Fruit fly (Drosophila melanogaster) whole organism, embryonic: ENCODE measurements around the gene Cpr.
A peak's percentile ranks its signal among the peaks of the same experiment; 100 is the strongest.

Experiments
- Antp ChIP-seq: fragments of 200-800 bp; sonication (Bioruptor generic); optimal IDR thresholded peaks from 3 replicates; lab custom pipeline; 2016; ENCODE audit warnings: missing biosample characterization, missing genetic modification characterization
- Asciz ChIP-seq: fragments of 200-800 bp; sonication (Bioruptor generic); optimal IDR thresholded peaks from 2 replicates; lab custom pipeline; 2017; ENCODE audit warnings: missing biosample characterization, mild to moderate bottlenecking, missing genetic modification characterization, missing genetic modification reagents
- B-H2 ChIP-seq: fragments of 200-800 bp; sonication (Bioruptor generic); optimal IDR thresholded peaks from 2 replicates; lab custom pipeline; 2018; ENCODE audit warnings: missing biosample characterization, mild to moderate bottlenecking, missing genetic modification characterization
- CG10209 ChIP-seq: fragments of 200-800 bp; sonication (Bioruptor generic); optimal IDR thresholded peaks from 3 replicates; lab custom pipeline; 2017; ENCODE audit warnings: missing biosample characterization, mild to moderate bottlenecking, missing genetic modification characterization, missing genetic modification reagents
- CG10959 ChIP-seq: fragments of 200-800 bp; sonication (Bioruptor generic); IDR thresholded peaks from 2 replicates; pipeline ENCODE4 v1.3.6; 2022; ENCODE audit warnings: missing biosample characterization, missing genetic modification characterization
- CG12391 ChIP-seq: fragments of 200-800 bp; sonication (Bioruptor generic); optimal IDR thresholded peaks from 3 replicates; lab custom pipeline; 2018; ENCODE audit warnings: missing biosample characterization, mild to moderate bottlenecking, missing genetic modification characterization, moderate library complexity
- CG15269 ChIP-seq: fragments of 200-800 bp; sonication (Bioruptor generic); optimal IDR thresholded peaks from 2 replicates; lab custom pipeline; 2018; ENCODE audit warnings: missing biosample characterization, mild to moderate bottlenecking, missing genetic modification characterization, moderate library complexity
- CG17359 ChIP-seq: fragments of 200-800 bp; sonication (Bioruptor generic); optimal IDR thresholded peaks from 3 replicates; lab custom pipeline; 2018; ENCODE audit warnings: missing biosample characterization, mild to moderate bottlenecking, missing genetic modification characterization, moderate library complexity
- CG17912 ChIP-seq: fragments of 200-800 bp; sonication (Bioruptor generic); optimal IDR thresholded peaks from 2 replicates; lab custom pipeline; 2018; ENCODE audit warnings: missing biosample characterization, mild to moderate bottlenecking, missing genetic modification characterization
- CG3065 ChIP-seq: fragments of 200-800 bp; sonication (Bioruptor generic); optimal IDR thresholded peaks from 2 replicates; lab custom pipeline; 2016; ENCODE audit warnings: missing biosample characterization, missing genetic modification characterization
- CG4854 ChIP-seq: fragments of 200-800 bp; sonication (Bioruptor generic); optimal IDR thresholded peaks from 2 replicates; lab custom pipeline; 2016; ENCODE audit warnings: missing biosample characterization, missing genetic modification characterization, inconsistent platforms
- CG5245 ChIP-seq: fragments of 200-800 bp; sonication (Bioruptor generic); optimal IDR thresholded peaks from 3 replicates; lab custom pipeline; 2016; ENCODE audit warnings: missing biosample characterization, missing genetic modification characterization
- CG6689 ChIP-seq: fragments of 200-800 bp; sonication (Bioruptor generic); IDR thresholded peaks from 2 replicates; pipeline ENCODE4 v1.3.6; 2022; ENCODE audit warnings: missing biosample characterization, missing genetic modification characterization
- CG8290 ChIP-seq, 3 experiments: fragments of 200-800 bp; sonication (Bioruptor generic); optimal IDR thresholded peaks; 2 replicates each; lab custom pipeline; 2016 to 2019; ENCODE audit warnings: missing biosample characterization in 3 of 3, missing genetic modification characterization in 3 of 3, mild to moderate bottlenecking in 2 of 3, moderate library complexity in 1 of 3
- CG8478 ChIP-seq: fragments of >200 bp; optimal IDR thresholded peaks from 2 replicates; lab custom pipeline; 2018
- CG9727 ChIP-seq: fragments of 200-800 bp; sonication (Bioruptor generic); optimal IDR thresholded peaks from 3 replicates; lab custom pipeline; 2017; ENCODE audit warnings: missing biosample characterization, mild to moderate bottlenecking, missing genetic modification characterization
- Camta ChIP-seq: fragments of 200-800 bp; sonication (Bioruptor generic); optimal IDR thresholded peaks from 2 replicates; lab custom pipeline; 2016; ENCODE audit warnings: missing biosample characterization, missing genetic modification characterization
- E2f2 ChIP-seq: fragments of 200-800 bp; sonication (Bioruptor generic); IDR thresholded peaks from 2 replicates; pipeline ENCODE4 v1.3.6; 2022; ENCODE audit warnings: missing biosample characterization, missing genetic modification characterization
- Eip74EF ChIP-seq, 2 experiments: fragments of 200-800 bp in 1 of 2; fragments of >200 bp in 1 of 2; sonication (Bioruptor generic) in 1 of 2; optimal IDR thresholded peaks; 2 replicates each; lab custom pipeline; 2017 to 2019; ENCODE audit warnings: missing biosample characterization in 2 of 2, missing genetic modification characterization in 2 of 2, mild to moderate bottlenecking in 1 of 2, moderate library complexity in 1 of 2
- HmgZ ChIP-seq: fragments of 200-800 bp; sonication (Bioruptor generic); optimal IDR thresholded peaks from 2 replicates; lab custom pipeline; 2018; ENCODE audit warnings: missing biosample characterization, mild to moderate bottlenecking, missing genetic modification characterization
- Lpt ChIP-seq: fragments of >200 bp; optimal IDR thresholded peaks from 2 replicates; lab custom pipeline; 2018; ENCODE audit warnings: missing biosample characterization, missing genetic modification characterization
- NC2α ChIP-seq: fragments of 200-800 bp; sonication (Bioruptor generic); optimal IDR thresholded peaks from 2 replicates; lab custom pipeline; 2016; ENCODE audit warnings: missing biosample characterization, missing genetic modification characterization
- Nf-YA ChIP-seq: fragments of 200-800 bp; sonication (Bioruptor generic); IDR thresholded peaks from 2 replicates; pipeline ENCODE4 v1.3.6; 2022; ENCODE audit warnings: missing biosample characterization, missing genetic modification characterization
- Nf-YB ChIP-seq: fragments of 200-800 bp; sonication (Bioruptor generic); optimal IDR thresholded peaks from 3 replicates; lab custom pipeline; 2019; ENCODE audit warnings: missing biosample characterization, mild to moderate bottlenecking, missing genetic modification characterization, moderate library complexity
- Ptx1 ChIP-seq: fragments of 200-800 bp; sonication (Bioruptor generic); IDR thresholded peaks from 2 replicates; pipeline ENCODE4 v1.3.6; 2022; ENCODE audit warnings: missing biosample characterization, missing genetic modification characterization
- Side ChIP-seq: fragments of 200-800 bp; sonication (Bioruptor generic); optimal IDR thresholded peaks from 2 replicates; lab custom pipeline; 2016; ENCODE audit warnings: missing biosample characterization, missing genetic modification characterization
- Sox100B ChIP-seq: fragments of 200-800 bp; sonication (Bioruptor generic); optimal IDR thresholded peaks from 3 replicates; lab custom pipeline; 2018; ENCODE audit warnings: missing biosample characterization, mild to moderate bottlenecking, missing genetic modification characterization
- Ssrp ChIP-seq: fragments of 200-800 bp; sonication (Bioruptor generic); optimal IDR thresholded peaks from 2 replicates; lab custom pipeline; 2018; ENCODE audit warnings: missing biosample characterization, mild to moderate bottlenecking, missing genetic modification characterization, moderate library complexity
- Stat92E ChIP-seq, 3 experiments: fragments of >200 bp in 2 of 3; fragments of 200-800 bp in 1 of 3; sonication (Bioruptor generic) in 1 of 3; optimal IDR thresholded peaks; 2 replicates each; lab custom pipeline; 2017 to 2019; ENCODE audit warnings: missing biosample characterization in 3 of 3, missing genetic modification characterization in 3 of 3, mild to moderate bottlenecking in 1 of 3, moderate library complexity in 1 of 3
- ash1 ChIP-seq: fragments of 200-800 bp; sonication (Bioruptor generic); optimal IDR thresholded peaks from 2 replicates; lab custom pipeline; 2018; ENCODE audit warnings: missing biosample characterization, mild to moderate bottlenecking, missing genetic modification characterization
- bowl ChIP-seq: fragments of 200-800 bp; sonication (Bioruptor generic); IDR thresholded peaks from 2 replicates; pipeline ENCODE4 v1.3.6; 2022; ENCODE audit warnings: missing biosample characterization, missing genetic modification characterization
- caup ChIP-seq: fragments of 200-800 bp; sonication (Bioruptor generic); optimal IDR thresholded peaks from 3 replicates; lab custom pipeline; 2017; ENCODE audit warnings: missing biosample characterization, mild to moderate bottlenecking, missing genetic modification characterization, moderate library complexity; ENCODE audit not compliant: severe bottlenecking
- chm ChIP-seq: fragments of 200-800 bp; sonication (Bioruptor generic); IDR thresholded peaks from 2 replicates; pipeline ENCODE4 v1.3.6; 2022; ENCODE audit warnings: missing biosample characterization, missing genetic modification characterization
- danr ChIP-seq: fragments of 200-800 bp; sonication (Bioruptor generic); IDR thresholded peaks from 2 replicates; pipeline ENCODE4 v1.3.6; 2022; ENCODE audit warnings: missing biosample characterization, missing genetic modification characterization
- ham ChIP-seq: fragments of 200-800 bp; sonication (Bioruptor generic); IDR thresholded peaks from 2 replicates; pipeline ENCODE4 v1.3.6; 2022; ENCODE audit warnings: missing biosample characterization, missing genetic modification characterization
- hb ChIP-seq: fragments of 200-800 bp; sonication (Bioruptor generic); IDR thresholded peaks from 3 replicates; pipeline ENCODE4 v1.3.6; 2022; ENCODE audit warnings: missing biosample characterization, missing genetic modification characterization; ENCODE audit not compliant: partially characterized antibody
- inv ChIP-seq: fragments of 200-800 bp; sonication (Bioruptor generic); IDR thresholded peaks from 2 replicates; pipeline ENCODE4 v1.3.6; 2022; ENCODE audit warnings: missing biosample characterization, missing genetic modification characterization; ENCODE audit not compliant: partially characterized antibody
- knrl ChIP-seq: fragments of 200-800 bp; sonication (Bioruptor generic); IDR thresholded peaks from 3 replicates; pipeline ENCODE4 v1.3.6; 2022; ENCODE audit warnings: missing biosample characterization, missing genetic modification characterization; ENCODE audit not compliant: partially characterized antibody
- mam ChIP-seq: fragments of 200-800 bp; sonication (Bioruptor generic); optimal IDR thresholded peaks from 3 replicates; lab custom pipeline; 2016; ENCODE audit warnings: missing biosample characterization, missing genetic modification characterization
- oc ChIP-seq: fragments of 200-800 bp; sonication (Bioruptor generic); optimal IDR thresholded peaks from 2 replicates; lab custom pipeline; 2018; ENCODE audit warnings: missing biosample characterization, mild to moderate bottlenecking, missing genetic modification characterization, moderate library complexity
- p53 ChIP-seq: fragments of 200-800 bp; sonication (Bioruptor generic); optimal IDR thresholded peaks from 2 replicates; lab custom pipeline; 2016; ENCODE audit warnings: missing biosample characterization, missing genetic modification characterization
- salm ChIP-seq: fragments of 200-800 bp; sonication (Bioruptor generic); optimal IDR thresholded peaks from 2 replicates; lab custom pipeline; 2018; ENCODE audit warnings: missing biosample characterization, mild to moderate bottlenecking, missing genetic modification characterization
- sr ChIP-seq: fragments of 200-800 bp; sonication (Bioruptor generic); IDR thresholded peaks from 3 replicates; pipeline ENCODE4 v1.3.6; 2022; ENCODE audit warnings: missing biosample characterization, missing genetic modification characterization
- tll ChIP-seq, 2 experiments: fragments of 200-800 bp in 1 of 2; fragments of >200 bp in 1 of 2; sonication (Bioruptor generic) in 1 of 2; optimal IDR thresholded peaks; 2 replicates each; lab custom pipeline; 2017 to 2019; ENCODE audit warnings: missing biosample characterization in 2 of 2, missing genetic modification characterization in 2 of 2, mild to moderate bottlenecking in 1 of 2, moderate library complexity in 1 of 2
- wdn ChIP-seq: fragments of 200-800 bp; sonication (Bioruptor generic); IDR thresholded peaks from 2 replicates; pipeline ENCODE4 v1.3.6; 2022; ENCODE audit warnings: missing biosample characterization, missing genetic modification characterization
- zen ChIP-seq: fragments of 200-800 bp; sonication (Bioruptor generic); optimal IDR thresholded peaks from 3 replicates; lab custom pipeline; 2018; ENCODE audit warnings: missing biosample characterization, mild to moderate bottlenecking, missing genetic modification characterization, moderate library complexity
- zf30C ChIP-seq: fragments of 200-800 bp; sonication (Bioruptor generic); optimal IDR thresholded peaks from 3 replicates; lab custom pipeline; 2018; ENCODE audit warnings: missing biosample characterization, mild to moderate bottlenecking, missing genetic modification characterization

Cpr gene

dm6 chr2L:6339010-6339897, 618 bp downstream of the Cpr start (continued):
- TF ChIP-seq Stat92E (GFP tag; optimal IDR thresholded peaks at IDR 0.05; lab: Kevin White, UChicago) (no peak), ham (GFP tag; lab: Robert Waterston, UW) (no peak), E2f2 (GFP tag; lab: Robert Waterston, UW) (no peak), CG6689 (GFP tag; lab: Robert Waterston, UW) (peak; percentile 43; the same call in 1 of the 2 replicates), Camta (peak; percentile 5), HmgZ (no peak), chm (GFP tag; lab: Robert Waterston, UW) (peak; percentile 19; the same call in 1 of the 2 replicates), oc (tag; lab: Kevin White, UChicago) (peak; percentile 60), tll (GFP tag; optimal IDR thresholded peaks at IDR 0.05; lab: Kevin White, UChicago) (peak in 1 of 2 experiments; percentile 14), B-H2 (no peak), CG4854 (GFP tag; lab: Kevin White, UChicago) (no peak), sr (no peak), caup (GFP tag; lab: Kevin White, UChicago) (peak; percentile 11), wdn (GFP tag; lab: Robert Waterston, UW) (peak; percentile 59), zen (tag; lab: Kevin White, UChicago) (no peak), Lpt (no peak), CG10209 (GFP tag; lab: Kevin White, UChicago) (no peak), CG17912 (GFP tag; lab: Kevin White, UChicago) (no peak), Ssrp (peak; percentile 40), Asciz (GFP tag; lab: Kevin White, UChicago) (peak; percentile 28), Nf-YB (no peak), zf30C (GFP tag; lab: Kevin White, UChicago) (no peak), CG8478 (lab: Kevin White, UChicago) (peak; percentile 89), CG5245 (GFP tag; lab: Kevin White, UChicago) (peak; percentile 14), danr (GFP tag; lab: Robert Waterston, UW) (peak; percentile 23; the same call in 1 of the 2 replicates), Antp (GFP tag; lab: Kevin White, UChicago) (peak; percentile 34), ash1 (GFP tag; lab: Kevin White, UChicago) (no peak), inv (GFP tag; lab: Robert Waterston, UW) (0 out of 2 replicates have a peak, but pooled peaks have one; percentile 8), Side (GFP tag; lab: Kevin White, UChicago) (peak; percentile 4), bowl (GFP tag; lab: Robert Waterston, UW) (no peak), CG12391 (tag; lab: Kevin White, UChicago) (peak; percentile 41), p53 (GFP tag; lab: Kevin White, UChicago) (no peak), hb (no peak), knrl (no peak), CG10959 (GFP tag; lab: Robert Waterston, UW) (no peak), NC2α (GFP tag; lab: Kevin White, UChicago) (no peak), CG9727 (GFP tag; lab: Kevin White, UChicago) (peak; percentile 38), Nf-YA (no peak), Ptx1 (GFP tag; lab: Robert Waterston, UW) (peak; percentile 51), CG15269 (peak; percentile 49), CG3065 (GFP tag; lab: Kevin White, UChicago) (no peak), CG17359 (tag; lab: Kevin White, UChicago) (peak; percentile 50), mam (GFP tag; lab: Kevin White, UChicago) (peak; percentile 57), Eip74EF (GFP tag; optimal IDR thresholded peaks at IDR 0.05; lab: Kevin White, UChicago) (no peak), salm (no peak), Sox100B (GFP tag; lab: Kevin White, UChicago) (no peak), CG8290 (GFP tag; optimal IDR thresholded peaks at IDR 0.05; lab: Kevin White, UChicago) (no peak), CG8290 (tag; optimal IDR thresholded peaks at IDR 0.05; lab: Kevin White, UChicago) (peak in 1 of 2 experiments; percentile 16)
